Worm (Caenorhabditis elegans): ENCODE results near the gene plpr-1.

Gene plpr-1

DNA sequence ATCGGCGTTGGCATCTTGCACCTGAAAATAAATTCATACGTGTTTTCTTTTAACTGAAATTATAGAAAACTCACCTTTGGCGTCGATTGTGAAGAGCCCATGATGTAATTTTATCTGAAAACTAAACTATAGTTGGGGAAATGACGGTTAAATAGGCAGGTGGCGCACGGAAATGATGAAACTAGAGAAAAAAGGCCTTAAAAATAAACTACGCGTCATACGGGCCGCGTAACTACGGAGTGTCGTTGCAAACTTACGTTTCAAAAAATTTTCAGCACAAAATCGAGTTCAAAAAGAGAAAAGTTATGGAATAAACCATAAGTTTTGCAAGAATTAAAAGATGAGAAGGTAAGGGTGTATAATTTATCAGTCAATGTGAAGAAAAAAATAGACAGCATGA, 14.2 kb downstream of the plpr-1 start, which contains the start of gene cchl-1 (continued):
- TF ChIP-seq R02D3.7 (tag; optimal IDR thresholded peaks at IDR 0.05) (no peak), skn-1 (tag; optimal IDR thresholded peaks at IDR 0.05) (no peak)

ce11 chrII:11237099-11237498, 15.0 kb downstream of the plpr-1 start, which contains the start of gene fndc-1:
Gene fndc-1, minus strand, starts transcription at chrII:11237325.
- peak; percentile 25 for TF ChIP-seq ama-1 (optimal IDR thresholded peaks at IDR 0.05)
- TF ChIP-seq nhr-11 (tag; optimal IDR thresholded peaks at IDR 0.05): no peak

DNA sequence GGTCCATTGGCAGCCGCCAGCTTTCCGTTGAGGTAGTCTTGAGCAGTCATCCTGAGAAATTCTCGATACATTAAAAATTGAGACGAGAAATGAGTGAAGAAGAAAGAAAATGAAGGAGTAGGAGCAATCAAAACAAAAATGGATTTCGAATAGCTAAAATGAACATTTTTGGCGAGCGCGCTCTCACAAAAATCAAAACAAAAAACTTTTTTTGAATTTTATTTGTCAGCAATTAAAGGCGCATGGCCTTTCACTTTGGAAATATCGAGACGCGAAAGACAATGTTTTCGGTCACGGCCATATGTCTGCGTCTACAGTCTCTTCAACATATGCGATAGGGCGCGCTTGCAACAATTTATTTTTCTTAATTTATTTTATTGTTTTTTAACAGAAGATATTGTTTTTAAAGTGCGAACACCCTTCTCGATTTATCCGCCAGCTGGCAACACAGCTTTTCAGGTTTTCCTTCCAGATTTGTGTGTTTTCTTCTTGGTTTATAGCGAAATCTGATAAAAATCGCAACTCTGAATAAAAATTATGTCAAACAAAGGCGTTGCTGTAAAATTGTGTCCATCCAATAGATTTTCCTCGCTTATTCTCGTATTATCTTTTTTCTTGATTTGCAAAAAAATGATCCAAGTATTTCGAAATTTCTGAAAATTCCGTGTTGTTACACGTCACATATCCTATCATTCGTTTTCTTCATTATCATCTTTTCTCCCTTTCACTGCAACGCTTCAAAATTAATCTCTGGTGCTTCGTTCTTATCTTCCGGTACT, 17.0 kb downstream of the plpr-1 start, which contains the start of the genes rpn-9 and T06D8.9:
TSS of gene rpn-9 (minus strand) at position 51 of the 779 bp plus-strand sequence.
TSS of gene T06D8.9 (plus strand) at position 729 of the 779 bp plus-strand sequence.
- TF ChIP-seq pha-4 (tag; optimal IDR thresholded peaks at IDR 0.05) (peak; percentile 95), snpc-4 (tag; optimal IDR thresholded peaks at IDR 0.05) (peak; percentile 90), lsy-12 (tag; optimal IDR thresholded peaks at IDR 0.05) (peak; percentile 24), tbx-2 (tag; optimal IDR thresholded peaks at IDR 0.05) (no peak), pqm-1 (tag; optimal IDR thresholded peaks at IDR 0.05) (peak; percentile 63), nhr-43 (tag; optimal IDR thresholded peaks at IDR 0.05; ENCODE audit: poor library complexity, severe bottlenecking) (peak; percentile 64), sea-2 (GFP tag; optimal IDR thresholded peaks at IDR 0.05) (no peak), fos-1 (tag; optimal IDR thresholded peaks at IDR 0.05) (no peak), ceh-82 (tag; optimal IDR thresholded peaks at IDR 0.05) (no peak), fkh-10 (GFP tag; optimal IDR thresholded peaks at IDR 0.05) (no peak), skn-1 (tag; optimal IDR thresholded peaks at IDR 0.05) (peak; percentile 84), jun-1 (tag; optimal IDR thresholded peaks at IDR 0.05) (peak; percentile 62), nfya-1 (tag; optimal IDR thresholded peaks at IDR 0.05; ENCODE audit: insufficient read depth) (peak; percentile 90), ceh-16 (tag; optimal IDR thresholded peaks at IDR 0.05) (no peak), ceh-28 (tag; optimal IDR thresholded peaks at IDR 0.05) (no peak), R02D3.7 (tag; optimal IDR thresholded peaks at IDR 0.05) (peak; percentile 37), nhr-76 (tag; optimal IDR thresholded peaks at IDR 0.05) (no peak), nhr-12 (tag; optimal IDR thresholded peaks at IDR 0.05) (no peak), nhr-28 (tag; optimal IDR thresholded peaks at IDR 0.05) (no peak), mdl-1 (tag; optimal IDR thresholded peaks at IDR 0.05) (no peak), lin-15B (tag; optimal IDR thresholded peaks at IDR 0.05) (peak; percentile 97), egl-5 (tag; optimal IDR thresholded peaks at IDR 0.05) (peak; percentile 91), ztf-11 (tag; optimal IDR thresholded peaks at IDR 0.05) (no peak), lin-39 (tag; optimal IDR thresholded peaks at IDR 0.05) (peak; percentile 77), ama-1 (optimal IDR thresholded peaks at IDR 0.05) (peak; percentile 44), nhr-67 (tag; optimal IDR thresholded peaks at IDR 0.05) (no peak), daf-12 (tag; optimal IDR thresholded peaks at IDR 0.05) (no peak), zag-1 (tag; optimal IDR thresholded peaks at IDR 0.05) (no peak), aly-2 (tag; optimal IDR thresholded peaks at IDR 0.05) (no peak), nhr-237 (tag; optimal IDR thresholded peaks at IDR 0.05) (no peak), elt-2 (tag; optimal IDR thresholded peaks at IDR 0.05) (peak; percentile 53), egl-27 (tag; optimal IDR thresholded peaks at IDR 0.05) (no peak), unc-39 (tag; optimal IDR thresholded peaks at IDR 0.05) (no peak), eor-1 (tag; optimal IDR thresholded peaks at IDR 0.05) (no peak), fkh-2 (tag; optimal IDR thresholded peaks at IDR 0.05) (no peak), elt-1 (tag; optimal IDR thresholded peaks at IDR 0.05) (peak; percentile 44), mml-1 (tag; optimal IDR thresholded peaks at IDR 0.05) (no peak), unc-62 (GFP tag; optimal IDR thresholded peaks at IDR 0.05) (no peak), nhr-77 (tag; optimal IDR thresholded peaks at IDR 0.05) (no peak), ceh-9 (tag; optimal IDR thresholded peaks at IDR 0.05) (no peak), ztf-4 (tag; optimal IDR thresholded peaks at IDR 0.05) (no peak), nhr-11 (tag; optimal IDR thresholded peaks at IDR 0.05) (no peak), ZK546.5 (tag; optimal IDR thresholded peaks at IDR 0.05) (no peak), nhr-23 (tag; optimal IDR thresholded peaks at IDR 0.05) (peak; percentile 86), nhr-25 (tag; optimal IDR thresholded peaks at IDR 0.05) (peak; percentile 59), hmg-11 (tag; optimal IDR thresholded peaks at IDR 0.05) (peak; percentile 62), elt-3 (tag; optimal IDR thresholded peaks at IDR 0.05) (no peak)
